Worm (Caenorhabditis elegans) whole organism, late embryonic: ENCODE measurements around the gene aat-3.
A peak's percentile ranks its signal among the peaks of the same experiment; 100 is the strongest.

ENCODE experiments used
- C08G9.2 ChIP-seq: sonication (generic microtip); optimal IDR thresholded peaks from 2 replicates; lab custom pipeline; 2016; ENCODE audit warnings: mild to moderate bottlenecking, missing genetic modification characterization, moderate library complexity, missing compliant biosample characterization
- K02D7.2 ChIP-seq: sonication (generic microtip); optimal IDR thresholded peaks from 2 replicates; lab custom pipeline; 2017; ENCODE audit warnings: mild to moderate bottlenecking, missing genetic modification characterization, missing compliant biosample characterization
- K09A11.1 ChIP-seq: sonication (generic microtip); optimal IDR thresholded peaks from 2 replicates; lab custom pipeline; 2017; ENCODE audit warnings: antibody characterized with exemption, mild to moderate bottlenecking, missing genetic modification characterization, missing compliant biosample characterization; ENCODE audit not compliant: insufficient read depth
- T23F11.4 ChIP-seq: fragments of 200-800 bp; sonication (Bioruptor generic); optimal IDR thresholded peaks from 2 replicates; lab custom pipeline; 2018; ENCODE audit warnings: mild to moderate bottlenecking, missing genetic modification characterization, missing compliant biosample characterization
- Y22D7AL.16 ChIP-seq: sonication (generic microtip); optimal IDR thresholded peaks from 2 replicates; lab custom pipeline; 2016; ENCODE audit warnings: missing genetic modification characterization, missing compliant biosample characterization
- ama-1 ChIP-seq: fragments of 150-350 bp; optimal IDR thresholded peaks from 2 replicates; lab custom pipeline; 2014
- ceh-14 ChIP-seq: sonication (generic microtip); optimal IDR thresholded peaks from 2 replicates; lab custom pipeline; 2016; ENCODE audit warnings: missing genotype, missing genetic modification characterization, missing compliant biosample characterization
- ceh-18 ChIP-seq: sonication (generic microtip); optimal IDR thresholded peaks from 2 replicates; lab custom pipeline; 2016; ENCODE audit warnings: missing genetic modification characterization, missing compliant biosample characterization
- ceh-19 ChIP-seq: fragments of 200-800 bp; sonication (Bioruptor generic); optimal IDR thresholded peaks from 2 replicates; lab custom pipeline; 2018; ENCODE audit warnings: mild to moderate bottlenecking, missing genetic modification characterization, missing compliant biosample characterization
- ceh-24 ChIP-seq: sonication (generic microtip); optimal IDR thresholded peaks from 2 replicates; lab custom pipeline; 2016; ENCODE audit warnings: mild to moderate bottlenecking, missing genetic modification characterization, missing compliant biosample characterization
- ceh-30 ChIP-seq: fragments of 150-350 bp; optimal IDR thresholded peaks from 2 replicates; lab custom pipeline; 2014; ENCODE audit warnings: missing biosample characterization, missing genetic modification characterization
- ceh-31 ChIP-seq: sonication (generic microtip); optimal IDR thresholded peaks from 2 replicates; lab custom pipeline; 2016; ENCODE audit warnings: missing genetic modification characterization, missing compliant biosample characterization
- ceh-6 ChIP-seq: fragments of 200-800 bp; sonication (Bioruptor generic); optimal IDR thresholded peaks from 2 replicates; lab custom pipeline; 2018; ENCODE audit warnings: mild to moderate bottlenecking, missing genetic modification characterization, missing compliant biosample characterization
- ceh-9 ChIP-seq: sonication (generic microtip); optimal IDR thresholded peaks from 2 replicates; lab custom pipeline; 2016; ENCODE audit warnings: mild to moderate bottlenecking, missing genetic modification characterization, inconsistent platforms, missing compliant biosample characterization
- dve-1 ChIP-seq: sonication (generic microtip); optimal IDR thresholded peaks from 2 replicates; lab custom pipeline; 2017; ENCODE audit warnings: antibody characterized with exemption, mild to moderate bottlenecking, missing genetic modification characterization, missing compliant biosample characterization
- elt-2 ChIP-seq: sonication (generic microtip); optimal IDR thresholded peaks from 2 replicates; lab custom pipeline; 2016; ENCODE audit warnings: missing genetic modification reagents, missing genetic modification characterization, missing compliant biosample characterization
- elt-4 ChIP-seq: sonication (generic microtip); optimal IDR thresholded peaks from 2 replicates; lab custom pipeline; 2016; ENCODE audit warnings: missing genetic modification characterization, missing compliant biosample characterization
- eyg-1 ChIP-seq: sonication (generic microtip); optimal IDR thresholded peaks from 2 replicates; lab custom pipeline; 2016; ENCODE audit warnings: missing genotype, missing genetic modification characterization, missing compliant biosample characterization
- hlh-13 ChIP-seq: fragments of 200-800 bp; sonication (Bioruptor generic); optimal IDR thresholded peaks from 2 replicates; lab custom pipeline; 2018; ENCODE audit warnings: mild to moderate bottlenecking, missing genetic modification characterization, missing compliant biosample characterization
- hlh-15 ChIP-seq: sonication (generic microtip); optimal IDR thresholded peaks from 2 replicates; lab custom pipeline; 2016; ENCODE audit warnings: missing genetic modification characterization, missing compliant biosample characterization
- hlh-30 ChIP-seq: sonication (generic microtip); optimal IDR thresholded peaks from 2 replicates; lab custom pipeline; 2017; ENCODE audit warnings: antibody characterized with exemption, missing genetic modification characterization, missing compliant biosample characterization; ENCODE audit not compliant: insufficient read depth
- hlh-6 ChIP-seq: sonication (generic microtip); optimal IDR thresholded peaks from 2 replicates; lab custom pipeline; 2016; ENCODE audit warnings: missing genotype, missing genetic modification characterization, missing compliant biosample characterization
- hlh-8 ChIP-seq: sonication (generic microtip); optimal IDR thresholded peaks from 2 replicates; lab custom pipeline; 2016; ENCODE audit warnings: missing genotype, missing genetic modification characterization, missing compliant biosample characterization
- madf-2 ChIP-seq: sonication (generic microtip); optimal IDR thresholded peaks from 2 replicates; lab custom pipeline; 2017; ENCODE audit warnings: missing genetic modification characterization, missing compliant biosample characterization
- mec-3 ChIP-seq: sonication (generic microtip); optimal IDR thresholded peaks from 2 replicates; lab custom pipeline; 2016; ENCODE audit warnings: borderline replicate concordance, missing genetic modification characterization, missing compliant biosample characterization
- nhr-232 ChIP-seq: sonication (generic microtip); optimal IDR thresholded peaks from 2 replicates; lab custom pipeline; 2016; ENCODE audit warnings: missing genetic modification characterization, missing compliant biosample characterization
- npax-4 ChIP-seq: sonication (generic microtip); optimal IDR thresholded peaks from 2 replicates; lab custom pipeline; 2016; ENCODE audit warnings: missing genetic modification characterization, missing compliant biosample characterization
- odd-2 ChIP-seq: sonication (generic microtip); optimal IDR thresholded peaks from 2 replicates; lab custom pipeline; 2017; ENCODE audit warnings: antibody characterized with exemption, mild to moderate bottlenecking, missing genetic modification characterization, missing compliant biosample characterization
- pag-3 ChIP-seq: sonication (generic microtip); optimal IDR thresholded peaks from 2 replicates; lab custom pipeline; 2016; ENCODE audit warnings: missing compliant biosample characterization, missing genetic modification characterization, borderline replicate concordance
- pax-1 ChIP-seq: fragments of 150-350 bp; optimal IDR thresholded peaks from 2 replicates; lab custom pipeline; 2014; ENCODE audit warnings: missing biosample characterization, missing genetic modification characterization
- pha-2 ChIP-seq: sonication (generic microtip); optimal IDR thresholded peaks from 2 replicates; lab custom pipeline; 2017; ENCODE audit warnings: mild to moderate bottlenecking, missing genetic modification characterization, missing compliant biosample characterization
- pros-1 ChIP-seq: fragments of 150-350 bp; optimal IDR thresholded peaks from 2 replicates; lab custom pipeline; 2014; ENCODE audit warnings: missing biosample characterization, missing genetic modification reagents, missing genetic modification characterization
- ref-2 ChIP-seq: sonication (generic microtip); optimal IDR thresholded peaks from 2 replicates; lab custom pipeline; 2016; ENCODE audit warnings: missing genetic modification characterization, missing compliant biosample characterization
- sox-4 ChIP-seq: sonication (generic microtip); optimal IDR thresholded peaks from 2 replicates; lab custom pipeline; 2017; ENCODE audit warnings: mild to moderate bottlenecking, missing genetic modification characterization, inconsistent platforms, missing compliant biosample characterization
- syd-9 ChIP-seq: sonication (generic microtip); optimal IDR thresholded peaks from 2 replicates; lab custom pipeline; 2016; ENCODE audit warnings: mild to moderate bottlenecking, missing genetic modification characterization, moderate library complexity, missing compliant biosample characterization
- tbx-2 ChIP-seq: sonication (generic microtip); optimal IDR thresholded peaks from 2 replicates; lab custom pipeline; 2016; ENCODE audit warnings: missing genetic modification characterization, missing compliant biosample characterization
- ttx-3 ChIP-seq: sonication (generic microtip); optimal IDR thresholded peaks from 2 replicates; lab custom pipeline; 2016; ENCODE audit warnings: missing genetic modification reagents, missing genetic modification characterization, missing compliant biosample characterization
- unc-3 ChIP-seq, 2 experiments: fragments of 200-800 bp in 1 of 2; sonication (Bioruptor generic) in 1 of 2; sonication (generic microtip) in 1 of 2; conservative IDR thresholded peaks in 1 of 2; optimal IDR thresholded peaks in 1 of 2; 2 replicates each; pipeline versions ENCODE4 v1.3.6 to Lab custom; 2016 to 2022; ENCODE audit warnings: missing compliant biosample characterization in 2 of 2, missing genetic modification characterization in 2 of 2, missing genetic modification reagents in 1 of 2
- zip-5 ChIP-seq: sonication (generic microtip); optimal IDR thresholded peaks from 2 replicates; lab custom pipeline; 2016; ENCODE audit warnings: missing genetic modification characterization, missing compliant biosample characterization

The aat-3 gene

ce11 chrX:2569040-2569439 is 17.0 kb downstream of the aat-3 start:
- TF ChIP-seq elt-2 (tag; lab: Kevin White, UChicago) = peak; percentile 53
- TF ChIP-seq hlh-15 (tag; lab: Kevin White, UChicago) = no peak

- TF ChIP-seq ceh-31 (tag; lab: Kevin White, UChicago) (peak; percentile 44), hlh-6 (tag; lab: Kevin White, UChicago) (no peak), ceh-19 (GFP tag; lab: Kevin White, UChicago) (peak; percentile 10)
Measured at ce11 chrX:2572646-2573149, 20.6 kb downstream of the aat-3 start, which contains the start of the genes ccd-5 and F52H2.1. Gene ccd-5 (minus strand): TSS chrX:2572653. Gene F52H2.1 (plus strand): TSS chrX:2573099.

- no peak for TF ChIP-seq odd-2 (tag; lab: Kevin White, UChicago)
- TF ChIP-seq, all 69 proteins: peak for 0
Measured at ce11 chrX:2577442-2577841, 25.4 kb downstream of the aat-3 start, which contains the start of gene ttr-42. Gene ttr-42 (plus strand): TSS chrX:2577742.

- no peak for TF ChIP-seq pha-2 (tag; lab: Kevin White, UChicago)
- TF ChIP-seq elt-2 (tag; lab: Kevin White, UChicago) = peak; percentile 51
- TF ChIP-seq npax-4 (tag; lab: Kevin White, UChicago) = no peak
Measured at ce11 chrX:2580524-2580981, 28.5 kb downstream of the aat-3 start, which contains the start of gene H01M10.1. Gene H01M10.1 (minus strand): TSS chrX:2580574.

ce11 chrX:2581828-2582589 is 29.9 kb downstream of the aat-3 start:
- TF ChIP-seq hlh-6 (tag; lab: Kevin White, UChicago) = no peak
- no peak for TF ChIP-seq dve-1
- no peak for TF ChIP-seq mec-3 (tag; lab: Kevin White, UChicago)
- TF ChIP-seq ceh-24 (tag; lab: Kevin White, UChicago) = no peak
- no peak for TF ChIP-seq C08G9.2 (tag; lab: Kevin White, UChicago)
- no peak for TF ChIP-seq madf-2 (tag; lab: Kevin White, UChicago)
- no peak for TF ChIP-seq pax-1 (tag; lab: Kevin White, UChicago)
- no peak for TF ChIP-seq ceh-14 (tag; lab: Kevin White, UChicago)
- TF ChIP-seq Y22D7AL.16 (tag; lab: Kevin White, UChicago) = no peak
- no peak for TF ChIP-seq ceh-30
- no peak for TF ChIP-seq ceh-6 (GFP tag; lab: Kevin White, UChicago)
- TF ChIP-seq ceh-18 (tag; lab: Kevin White, UChicago) = no peak
- TF ChIP-seq K02D7.2 (tag; lab: Kevin White, UChicago) = no peak
- no peak for TF ChIP-seq ref-2 (tag; lab: Kevin White, UChicago)
- TF ChIP-seq unc-3 (GFP tag; conservative IDR thresholded peaks at IDR 0.05; lab: Robert Waterston, UW) = no peak
- TF ChIP-seq unc-3 (tag; optimal IDR thresholded peaks at IDR 0.05; lab: Kevin White, UChicago) = no peak
- TF ChIP-seq ceh-19 (GFP tag; lab: Kevin White, UChicago) = no peak
- no peak for TF ChIP-seq ceh-9 (tag; lab: Kevin White, UChicago)
- TF ChIP-seq pag-3 (tag; lab: Kevin White, UChicago) = no peak
- no peak for TF ChIP-seq pros-1 (tag; lab: Kevin White, UChicago)

- TF ChIP-seq hlh-30 (tag; lab: Kevin White, UChicago) = peak; percentile 63
- no peak for TF ChIP-seq T23F11.4 (GFP tag; lab: Kevin White, UChicago)
- no peak for TF ChIP-seq pros-1 (tag; lab: Kevin White, UChicago)
- no peak for TF ChIP-seq hlh-13 (GFP tag; lab: Kevin White, UChicago)
- no peak for TF ChIP-seq ceh-9 (tag; lab: Kevin White, UChicago)
- no peak for TF ChIP-seq ama-1 (lab: Kevin White, UChicago)
- no peak for TF ChIP-seq syd-9
- TF ChIP-seq zip-5 (tag; lab: Kevin White, UChicago) = no peak
- no peak for TF ChIP-seq ttx-3 (tag; lab: Kevin White, UChicago)
- no peak for TF ChIP-seq nhr-232
- TF ChIP-seq ceh-31 (tag; lab: Kevin White, UChicago) = peak; percentile 15
- peak; percentile 16 for TF ChIP-seq tbx-2 (tag; lab: Kevin White, UChicago)
- no peak for TF ChIP-seq elt-4 (tag; lab: Kevin White, UChicago)
- TF ChIP-seq K09A11.1 (tag; lab: Kevin White, UChicago) = no peak
- no peak for TF ChIP-seq eyg-1 (tag; lab: Kevin White, UChicago)
- TF ChIP-seq hlh-8 (tag; lab: Kevin White, UChicago) = no peak
- no peak for TF ChIP-seq sox-4
Measured at ce11 chrX:2583135-2583683, 31.1 kb downstream of the aat-3 start.
